Fruit fly (Drosophila melanogaster): ENCODE measurements around the gene grk.

Gene grk

DNA sequence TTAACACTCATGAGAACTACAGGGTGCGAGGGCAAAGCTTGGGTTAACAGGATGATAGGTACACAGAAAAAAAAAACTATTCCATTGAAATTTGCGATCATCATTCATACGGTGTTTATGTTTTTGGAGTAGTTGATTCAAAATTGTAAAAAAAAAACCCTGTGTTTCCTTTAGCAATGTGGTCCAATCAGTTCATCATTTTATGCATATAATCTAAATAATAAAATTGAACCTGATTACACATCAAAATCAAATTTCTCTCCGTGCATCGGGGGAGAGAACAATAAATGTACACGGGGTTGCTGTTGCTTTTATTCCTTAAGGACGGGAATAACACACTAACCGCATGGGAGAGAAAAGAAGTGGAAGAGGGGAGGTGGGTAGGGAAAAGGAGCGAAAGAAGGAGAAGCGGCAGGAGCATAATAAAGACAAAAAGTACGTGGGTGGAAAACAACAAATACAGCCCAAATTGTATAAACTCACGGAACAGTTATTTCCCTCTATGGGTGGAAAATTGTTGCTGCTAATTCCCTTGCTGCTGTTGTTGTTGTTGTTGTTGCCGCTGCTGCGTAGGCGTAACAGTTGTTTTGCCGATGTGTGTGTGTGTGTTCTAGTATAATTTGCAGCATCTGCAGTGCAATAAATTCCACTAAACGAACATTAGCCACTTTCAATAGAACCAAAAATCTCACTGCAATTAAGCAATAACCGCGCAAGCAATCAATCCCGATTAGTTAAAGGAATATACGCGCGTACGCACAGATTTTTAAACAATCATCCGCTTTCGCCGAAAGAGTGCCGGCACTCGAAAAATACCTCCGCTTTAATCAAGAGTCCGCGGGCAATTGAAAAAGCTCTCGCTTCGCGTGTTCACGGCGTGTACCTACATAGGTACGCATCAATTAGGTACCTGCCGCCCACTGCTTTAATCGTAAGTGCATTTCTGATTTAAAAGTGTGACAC is 30.0 kb upstream of the grk start, which contains the start of gene Agpat2 (continued):
- peak; percentile 66 for TF ChIP-seq D19B (GFP tag; optimal IDR thresholded peaks at IDR 0.05)
- TF ChIP-seq CG4424 (GFP tag; optimal IDR thresholded peaks at IDR 0.05) = peak; percentile 86
- TF ChIP-seq jumu (GFP tag; optimal IDR thresholded peaks at IDR 0.05) = peak; percentile 73
- TF ChIP-seq pum (GFP tag; optimal IDR thresholded peaks at IDR 0.05) = peak; percentile 70
- TF ChIP-seq ham (GFP tag; IDR thresholded peaks at IDR 0.05) = no peak
- TF ChIP-seq pros (GFP tag; optimal IDR thresholded peaks at IDR 0.05) = peak; percentile 96
- TF ChIP-seq CG13287 (GFP tag; IDR thresholded peaks at IDR 0.05; ENCODE audit: partially characterized antibody) = no peak
- TF ChIP-seq HLH54F (GFP tag; optimal IDR thresholded peaks at IDR 0.05) = peak; percentile 76
- TF ChIP-seq otp (GFP tag; IDR thresholded peaks at IDR 0.05) = peak; percentile 71; the same call in 2 of the 3 replicates
- TF ChIP-seq Oaz (GFP tag; IDR thresholded peaks at IDR 0.05) = peak; percentile 46
- TF ChIP-seq CG5180 (GFP tag; optimal IDR thresholded peaks at IDR 0.05) = peak; percentile 63
- TF ChIP-seq zen2 (GFP tag; IDR thresholded peaks at IDR 0.05; ENCODE audit: partially characterized antibody) = no peak
- peak; percentile 46; the same call in 1 of the 2 replicates for TF ChIP-seq Rx (GFP tag; IDR thresholded peaks at IDR 0.05)
- TF ChIP-seq tx (GFP tag; optimal IDR thresholded peaks at IDR 0.05) = peak; percentile 75
- peak; percentile 89 for TF ChIP-seq Hand (GFP tag; optimal IDR thresholded peaks at IDR 0.05)
- peak; percentile 59 for TF ChIP-seq CG9817 (tag; optimal IDR thresholded peaks at IDR 0.05)
- TF ChIP-seq chif (GFP tag; optimal IDR thresholded peaks at IDR 0.05) = peak; percentile 75 to 85
- TF ChIP-seq unpg (GFP tag; optimal IDR thresholded peaks at IDR 0.05) = peak; percentile 86
- no peak for TF ChIP-seq sna (GFP tag; IDR thresholded peaks at IDR 0.05; ENCODE audit: partially characterized antibody)
- TF ChIP-seq gro (GFP tag; optimal IDR thresholded peaks at IDR 0.05) = peak; percentile 69
- peak; percentile 85 for TF ChIP-seq Meics (GFP tag; optimal IDR thresholded peaks at IDR 0.05)
- TF ChIP-seq CG11504 (tag; optimal IDR thresholded peaks at IDR 0.05) = peak; percentile 90
- TF ChIP-seq odd (GFP tag; optimal IDR thresholded peaks at IDR 0.05) = peak; percentile 73
- TF ChIP-seq NC2α (GFP tag; optimal IDR thresholded peaks at IDR 0.05) = peak; percentile 56
- peak; percentile 34 for TF ChIP-seq kni (GFP tag; optimal IDR thresholded peaks at IDR 0.05)
- TF ChIP-seq chm (GFP tag; IDR thresholded peaks at IDR 0.05) = peak; percentile 65
- no peak for TF ChIP-seq usp (GFP tag; optimal IDR thresholded peaks at IDR 0.05)
- TF ChIP-seq CG14710 (tag; optimal IDR thresholded peaks at IDR 0.05) = peak; percentile 85
- TF ChIP-seq Sry-δ (GFP tag; optimal IDR thresholded peaks at IDR 0.05) = peak; percentile 32
- TF ChIP-seq slou (GFP tag; optimal IDR thresholded peaks at IDR 0.05) = peak; percentile 86
- peak; percentile 63 for TF ChIP-seq btn (GFP tag; optimal IDR thresholded peaks at IDR 0.05)
- no peak for TF ChIP-seq HLH4C (GFP tag; IDR thresholded peaks at IDR 0.05; ENCODE audit: partially characterized antibody)
- TF ChIP-seq Dp (GFP tag; optimal IDR thresholded peaks at IDR 0.05) = no peak
- TF ChIP-seq CG11247 (GFP tag; IDR thresholded peaks at IDR 0.05) = peak; percentile 59
- peak; percentile 93 for TF ChIP-seq dmrt99B (tag; optimal IDR thresholded peaks at IDR 0.05)
- peak; percentile 87 for TF ChIP-seq CG17361 (GFP tag; IDR thresholded peaks at IDR 0.05)
- peak; percentile 63 for TF ChIP-seq CG4328 (GFP tag; optimal IDR thresholded peaks at IDR 0.05)
- TF ChIP-seq CG2129 (GFP tag; IDR thresholded peaks at IDR 0.05; ENCODE audit: partially characterized antibody) = no peak
- peak; percentile 75 for TF ChIP-seq Sox100B (GFP tag; optimal IDR thresholded peaks at IDR 0.05)
- TF ChIP-seq dm (GFP tag; optimal IDR thresholded peaks at IDR 0.05) = peak; percentile 61
- TF ChIP-seq rib (GFP tag; IDR thresholded peaks at IDR 0.05) = 0 out of 2 replicates have a peak, but pooled peaks have one; percentile 21
- peak; percentile 85 for TF ChIP-seq phol (tag; optimal IDR thresholded peaks at IDR 0.05)
- peak; percentile 28 for TF ChIP-seq CG17802 (tag; optimal IDR thresholded peaks at IDR 0.05)
- peak; percentile 93 for TF ChIP-seq lab (GFP tag; optimal IDR thresholded peaks at IDR 0.05)
- TF ChIP-seq MTF-1 (GFP tag; optimal IDR thresholded peaks at IDR 0.05; ENCODE audit: borderline replicate concordance) = peak; percentile 70
- no peak for TF ChIP-seq CG14860 (GFP tag; IDR thresholded peaks at IDR 0.05; ENCODE audit: partially characterized antibody)
- peak; percentile 83 for TF ChIP-seq Ssrp (tag; optimal IDR thresholded peaks at IDR 0.05)

Measured in whole organism, embryonic.